Worm (Caenorhabditis elegans) whole organism, dauer: ENCODE results near the gene srbc-7.
"Not testable (repeated sequence)": the region's sequence is repeated elsewhere in the genome, so short reads cannot be mapped to it uniquely, and the experiment has no call there.

Source experiments
- unc-62 ChIP-seq: sonication (generic microtip); optimal IDR thresholded peaks from 2 replicates; lab custom pipeline; 2017; ENCODE audit warnings: missing biosample characterization, missing genetic modification reagents, missing genetic modification characterization

Gene srbc-7

ce11 chrV:7487518-7487917, at the start of gene srbc-7:
srbc-7 (minus strand) TSS chrV:7487618.
- no peak for TF ChIP-seq unc-62 (GFP tag; lab: Kevin White, UChicago)

- TF ChIP-seq unc-62 (GFP tag; lab: Kevin White, UChicago): no peak
These were observed 45.5 kb upstream of the srbc-7 start, which contains the start of gene C54F6.3 for ce11 chrV:7532947-7533346. C54F6.3 (plus strand) TSS chrV:7533247.

- TF ChIP-seq unc-62 (GFP tag; lab: Kevin White, UChicago): no peak
These were observed 42.4 kb upstream of the srbc-7 start, which contains the start of gene swt-2 for ce11 chrV:7529840-7530239. swt-2 (plus strand) TSS chrV:7530140.

ce11 chrV:7528816-7529215, 41.4 kb upstream of the srbc-7 start, which contains the start of gene C54F6.5:
C54F6.5 (plus strand) TSS chrV:7529116.
- TF ChIP-seq unc-62 (GFP tag; lab: Kevin White, UChicago): no peak

ce11 chrV:7527153-7527552, 39.7 kb upstream of the srbc-7 start, which contains the start of gene C54F6.17:
C54F6.17 (plus strand) TSS chrV:7527453.
- no peak for TF ChIP-seq unc-62 (GFP tag; lab: Kevin White, UChicago)

- no peak for TF ChIP-seq unc-62 (GFP tag; lab: Kevin White, UChicago)
These were observed 38.3 kb upstream of the srbc-7 start, which contains the start of gene C54F6.18 for ce11 chrV:7525695-7526094. C54F6.18 (plus strand) TSS chrV:7525995.

ce11 chrV:7524447-7524846, 37.0 kb upstream of the srbc-7 start, which contains the start of gene C54F6.20:
C54F6.20 (plus strand) TSS chrV:7524747.
- TF ChIP-seq unc-62 (GFP tag; lab: Kevin White, UChicago): no peak

- no peak for TF ChIP-seq unc-62 (GFP tag; lab: Kevin White, UChicago)
These were observed 36.0 kb upstream of the srbc-7 start, which contains the start of gene C54F6.6 for ce11 chrV:7523392-7523791. C54F6.6 (plus strand) TSS chrV:7523692.

- TF ChIP-seq unc-62 (GFP tag; lab: Kevin White, UChicago): no peak
These were observed 34.9 kb upstream of the srbc-7 start, which contains the start of gene C54F6.15 for ce11 chrV:7522279-7522678. C54F6.15 (minus strand) TSS chrV:7522379.

ce11 chrV:7521304-7521703, 33.9 kb upstream of the srbc-7 start:
- no peak for TF ChIP-seq unc-62 (GFP tag; lab: Kevin White, UChicago)

ce11 chrV:7520077-7520476, 32.7 kb upstream of the srbc-7 start, which contains the start of gene srb-19:
srb-19 (minus strand) TSS chrV:7520177.
- no peak for TF ChIP-seq unc-62 (GFP tag; lab: Kevin White, UChicago)

- no peak for TF ChIP-seq unc-62 (GFP tag; lab: Kevin White, UChicago)
These were observed 27.5 kb upstream of the srbc-7 start, which contains the start of gene srb-18 for ce11 chrV:7514939-7515338. srb-18 (plus strand) TSS chrV:7515239.

- not testable (repeated sequence) for TF ChIP-seq unc-62 (GFP tag; lab: Kevin White, UChicago)
These were observed 24.0 kb upstream of the srbc-7 start, which contains the start of gene nhr-171 for ce11 chrV:7511465-7511864. nhr-171 (plus strand) TSS chrV:7511765.

ce11 chrV:7508566-7509044, 21.2 kb upstream of the srbc-7 start, which contains the start of the genes str-31 and nhr-172:
str-31 (minus strand) TSS chrV:7508666.
nhr-172 (plus strand) TSS chrV:7508994.
- TF ChIP-seq unc-62 (GFP tag; lab: Kevin White, UChicago): no peak

ce11 chrV:7506207-7506606, 18.8 kb upstream of the srbc-7 start:
- no peak for TF ChIP-seq unc-62 (GFP tag; lab: Kevin White, UChicago)

ce11 chrV:7504271-7504670, 16.9 kb upstream of the srbc-7 start, which contains the start of gene srh-229:
srh-229 (minus strand) TSS chrV:7504371.
- no peak for TF ChIP-seq unc-62 (GFP tag; lab: Kevin White, UChicago)

ce11 chrV:7501194-7501593, 13.8 kb upstream of the srbc-7 start:
- TF ChIP-seq unc-62 (GFP tag; lab: Kevin White, UChicago): no peak
